Worm (Caenorhabditis elegans): ENCODE results near the gene EGAP5.1.

ce11 chrX:5197440-5197839, 34.6 kb downstream of the EGAP5.1 start:
- no peak for TF ChIP-seq blmp-1 (tag; optimal IDR thresholded peaks at IDR 0.05)
- no peak for TF ChIP-seq unc-62 (GFP tag; optimal IDR thresholded peaks at IDR 0.05)
- no peak for TF ChIP-seq lin-13 (tag; optimal IDR thresholded peaks at IDR 0.05)
- no peak for TF ChIP-seq ztf-11 (tag; optimal IDR thresholded peaks at IDR 0.05)
- TF ChIP-seq ham-2 (GFP tag; optimal IDR thresholded peaks at IDR 0.05): no peak
- no peak for TF ChIP-seq elt-1 (tag; optimal IDR thresholded peaks at IDR 0.05; ENCODE audit: borderline replicate concordance, insufficient read depth)

Measured in whole organism, mixed stage, embryonic.